ENCODE assay signal across 1 fruit fly cellular context in the genomic region with DNA sequence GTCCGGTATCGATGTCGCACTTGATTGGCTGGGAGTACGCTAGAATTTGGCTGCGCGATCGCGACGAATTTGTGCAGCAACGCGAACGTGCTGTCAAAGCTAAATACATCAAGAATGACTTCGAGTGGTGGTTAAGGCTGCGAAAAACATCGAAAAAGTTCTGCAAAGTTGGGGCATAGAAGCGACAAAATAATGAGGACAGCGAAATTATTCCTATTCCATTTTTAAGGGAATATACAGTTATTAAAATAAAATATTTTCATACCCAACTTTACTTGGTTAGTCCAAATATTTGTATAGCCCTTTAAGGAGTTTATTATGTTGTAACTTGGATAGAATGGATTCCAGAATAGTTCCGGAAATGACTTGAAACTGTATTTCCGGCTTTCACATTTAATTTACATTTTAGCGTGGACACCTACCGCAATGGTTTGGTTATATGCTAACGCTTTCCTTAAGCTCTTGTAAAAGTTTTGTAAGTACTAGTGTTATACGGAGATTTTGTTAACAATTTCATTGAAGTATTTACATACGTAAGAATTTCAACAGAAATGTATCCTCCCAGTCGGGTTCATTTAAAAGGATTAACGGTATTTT.
TF ChIP-seq lines count a peak whose summit lies in the region.

No protein-coding gene starts in this region.

TF ChIP-seq in whole organism, embryonic, 481 proteins besides CTCF, POLR2A, EP300 and RAD21 (continued from another document):
- TF ChIP-seq Bdp1 (GFP tag; optimal IDR thresholded peaks at IDR 0.05; lab: Kevin White, UChicago) (peak; percentile 54), unpg (GFP tag; optimal IDR thresholded peaks at IDR 0.05; lab: Kevin White, UChicago) (peak; percentile 87), ewg (GFP tag; optimal IDR thresholded peaks at IDR 0.05; lab: Kevin White, UChicago) (peak; percentile 73), Trl (optimal IDR thresholded peaks at IDR 0.05; lab: Kevin White, UChicago) (no peak), Trl (GFP tag; optimal IDR thresholded peaks at IDR 0.05; lab: Kevin White, UChicago) (peak; percentile 80), CG11695 (GFP tag; IDR thresholded peaks at IDR 0.05; lab: Robert Waterston, UW) (peak; percentile 63; the same call in 2 of the 3 replicates), CG7745 (tag; optimal IDR thresholded peaks at IDR 0.05; lab: Kevin White, UChicago) (no peak), peb (GFP tag; IDR thresholded peaks at IDR 0.05; lab: Robert Waterston, UW) (no peak), CG31365 (tag; optimal IDR thresholded peaks at IDR 0.05; lab: Kevin White, UChicago) (peak; percentile 89), scrt (GFP tag; optimal IDR thresholded peaks at IDR 0.05; lab: Kevin White, UChicago) (peak; percentile 87), disco-r (GFP tag; optimal IDR thresholded peaks at IDR 0.05; lab: Kevin White, UChicago) (peak; percentile 79), CG3995 (GFP tag; optimal IDR thresholded peaks at IDR 0.05; lab: Kevin White, UChicago) (peak; percentile 52), fu2 (GFP tag; optimal IDR thresholded peaks at IDR 0.05; lab: Kevin White, UChicago) (peak; percentile 54), zfh2 (GFP tag; optimal IDR thresholded peaks at IDR 0.05; lab: Kevin White, UChicago) (peak; percentile 39), CG2116 (GFP tag; optimal IDR thresholded peaks at IDR 0.05; lab: Kevin White, UChicago) (peak; percentile 68), seq (GFP tag; IDR thresholded peaks at IDR 0.05; lab: Robert Waterston, UW) (peak; percentile 50; the same call in 1 of the 2 replicates)
